Worm (Caenorhabditis elegans): ENCODE results near the gene ubl-1.
A peak's percentile ranks its signal among the peaks of the same experiment; 100 is the strongest.

ubl-1 gene

ce11 chrIII:3047909-3048308 is 20.2 kb upstream of the ubl-1 start:
- no peak for TF ChIP-seq pha-4 (tag; optimal IDR thresholded peaks at IDR 0.05)
- TF ChIP-seq F37B4.10 (GFP tag; IDR thresholded peaks at IDR 0.05): no peak
- no peak for TF ChIP-seq aptf-2 (GFP tag; conservative IDR thresholded peaks at IDR 0.05)
- no peak for TF ChIP-seq nfya-1 (tag; optimal IDR thresholded peaks at IDR 0.05; ENCODE audit: borderline replicate concordance, insufficient read depth)
- TF ChIP-seq snpc-1.1 (tag; optimal IDR thresholded peaks at IDR 0.05; ENCODE audit: insufficient read depth): no peak
- no peak for TF ChIP-seq snpc-3.4 (tag; optimal IDR thresholded peaks at IDR 0.05)
- no peak for TF ChIP-seq bed-1 (GFP tag; IDR thresholded peaks at IDR 0.05)
- TF ChIP-seq C06A6.2 (GFP tag; conservative IDR thresholded peaks at IDR 0.05): no peak

- TF ChIP-seq nfya-2 (GFP tag; IDR thresholded peaks at IDR 0.05): no peak
- TF ChIP-seq let-526 (GFP tag; IDR thresholded peaks at IDR 0.05): no peak
- no peak for TF ChIP-seq lin-35 (GFP tag; optimal IDR thresholded peaks at IDR 0.05)
- no peak for TF ChIP-seq madf-10 (tag; optimal IDR thresholded peaks at IDR 0.05)
- no peak for TF ChIP-seq dpff-1 (tag; optimal IDR thresholded peaks at IDR 0.05)
- TF ChIP-seq cebp-1 (GFP tag; IDR thresholded peaks at IDR 0.05): no peak
- TF ChIP-seq cebp-1 (tag; optimal IDR thresholded peaks at IDR 0.05): no peak
- no peak for TF ChIP-seq hrde-1 (tag; optimal IDR thresholded peaks at IDR 0.05; ENCODE audit: borderline replicate concordance)
- TF ChIP-seq egl-44 (GFP tag; IDR thresholded peaks at IDR 0.05): no peak
- no peak for TF ChIP-seq B0261.1 (tag; optimal IDR thresholded peaks at IDR 0.05)
- TF ChIP-seq bed-2 (GFP tag; IDR thresholded peaks at IDR 0.05): no peak
- no peak for TF ChIP-seq B0035.1 (tag; optimal IDR thresholded peaks at IDR 0.05)
- no peak for TF ChIP-seq D2030.7 (GFP tag; IDR thresholded peaks at IDR 0.05)
- no peak for TF ChIP-seq gei-17 (GFP tag; optimal IDR thresholded peaks at IDR 0.05)
- no peak for TF ChIP-seq Y56A3A.18 (GFP tag; IDR thresholded peaks at IDR 0.05)
- no peak for TF ChIP-seq F33H1.4 (GFP tag; IDR thresholded peaks at IDR 0.05)
- TF ChIP-seq hsf-1 (GFP tag; IDR thresholded peaks at IDR 0.05): no peak
- no peak for TF ChIP-seq lsy-27 (tag; optimal IDR thresholded peaks at IDR 0.05; ENCODE audit: borderline replicate concordance, insufficient read depth)
- no peak for TF ChIP-seq Y53G8AR.9 (GFP tag; conservative IDR thresholded peaks at IDR 0.05)
Measured at ce11 chrIII:3055878-3056277, 12.2 kb upstream of the ubl-1 start.

- TF ChIP-seq F57C9.4 (tag; optimal IDR thresholded peaks at IDR 0.05): no peak
- peak; percentile 56; the same call in 1 of the 2 replicates for TF ChIP-seq hmg-1.2 (GFP tag; IDR thresholded peaks at IDR 0.05)
Measured at ce11 chrIII:3060262-3060661, 7.8 kb upstream of the ubl-1 start, which contains the start of gene fipr-29. Gene fipr-29, minus strand, starts transcription at chrIII:3060362.

- TF ChIP-seq K11D2.4 (GFP tag; IDR thresholded peaks at IDR 0.05): no peak
- peak; percentile 93 for TF ChIP-seq hmg-1.2 (GFP tag; IDR thresholded peaks at IDR 0.05)
- no peak for TF ChIP-seq B0261.1 (tag; optimal IDR thresholded peaks at IDR 0.05)
- no peak for TF ChIP-seq sea-2 (GFP tag; IDR thresholded peaks at IDR 0.05)
- TF ChIP-seq madf-3 (GFP tag; IDR thresholded peaks at IDR 0.05): peak; percentile 44; the same call in 1 of the 2 replicates
- no peak for TF ChIP-seq F37B4.10 (GFP tag; IDR thresholded peaks at IDR 0.05)
- no peak for TF ChIP-seq ccch-3 (GFP tag; optimal IDR thresholded peaks at IDR 0.05)
Measured at ce11 chrIII:3061289-3061688, 6.8 kb upstream of the ubl-1 start.
